Worm (Caenorhabditis elegans): ENCODE data around the gene T10H10.2.

Gene T10H10.2

ce11 chrX:2304496-2304895 is 9.9 kb downstream of the T10H10.2 start:
- TF ChIP-seq unc-62 (GFP tag; optimal IDR thresholded peaks at IDR 0.05) = no peak

ce11 chrX:2316205-2316604 is 21.7 kb downstream of the T10H10.2 start:
- no peak for TF ChIP-seq unc-62 (GFP tag; optimal IDR thresholded peaks at IDR 0.05)

ce11 chrX:2316859-2317258 is 22.3 kb downstream of the T10H10.2 start:
- no peak for TF ChIP-seq unc-62 (GFP tag; optimal IDR thresholded peaks at IDR 0.05)

ce11 chrX:2317480-2317879 is 22.9 kb downstream of the T10H10.2 start:
- TF ChIP-seq unc-62 (GFP tag; optimal IDR thresholded peaks at IDR 0.05) = no peak

- no peak for TF ChIP-seq unc-62 (GFP tag; optimal IDR thresholded peaks at IDR 0.05)
Observed at ce11 chrX:2319238-2319637, 24.7 kb downstream of the T10H10.2 start, which contains the start of gene aakg-4. aakg-4 (minus strand) TSS chrX:2319338.

ce11 chrX:2320539-2320938 is 26.0 kb downstream of the T10H10.2 start:
- no peak for TF ChIP-seq unc-62 (GFP tag; optimal IDR thresholded peaks at IDR 0.05)

ce11 chrX:2321758-2322157 is 27.2 kb downstream of the T10H10.2 start:
- TF ChIP-seq unc-62 (GFP tag; optimal IDR thresholded peaks at IDR 0.05) = no peak

ce11 chrX:2328873-2329272 is 34.3 kb downstream of the T10H10.2 start:
- TF ChIP-seq unc-62 (GFP tag; optimal IDR thresholded peaks at IDR 0.05) = no peak

- TF ChIP-seq unc-62 (GFP tag; optimal IDR thresholded peaks at IDR 0.05) = no peak
Observed at ce11 chrX:2330494-2330893, 35.9 kb downstream of the T10H10.2 start.

- TF ChIP-seq unc-62 (GFP tag; optimal IDR thresholded peaks at IDR 0.05) = no peak
Observed at ce11 chrX:2335384-2335783, 40.8 kb downstream of the T10H10.2 start, which contains the start of gene T01B6.1. T01B6.1 (plus strand) TSS chrX:2335684.

ce11 chrX:2338210-2338609 is 43.7 kb downstream of the T10H10.2 start, which contains the start of gene nlp-45:
nlp-45 (minus strand) TSS chrX:2338310.
- no peak for TF ChIP-seq unc-62 (GFP tag; optimal IDR thresholded peaks at IDR 0.05)

- TF ChIP-seq unc-62 (GFP tag; optimal IDR thresholded peaks at IDR 0.05) = no peak
Observed at ce11 chrX:2341989-2342388, 47.4 kb downstream of the T10H10.2 start, which contains the start of gene nlp-22. nlp-22 (minus strand) TSS chrX:2342089.

- no peak for TF ChIP-seq unc-62 (GFP tag; optimal IDR thresholded peaks at IDR 0.05)
Observed at ce11 chrX:2342859-2343258, 48.3 kb downstream of the T10H10.2 start, which contains the start of gene nlp-23. nlp-23 (minus strand) TSS chrX:2342959.

- TF ChIP-seq unc-62 (GFP tag; optimal IDR thresholded peaks at IDR 0.05) = no peak
Observed at ce11 chrX:2344104-2344503, 49.6 kb downstream of the T10H10.2 start.

ce11 chrX:2344666-2345065 is 50.1 kb downstream of the T10H10.2 start, which contains the start of gene nlp-2:
nlp-2 (minus strand) TSS chrX:2344766.
- no peak for TF ChIP-seq unc-62 (GFP tag; optimal IDR thresholded peaks at IDR 0.05)
